Fruit fly (Drosophila melanogaster) whole organism, embryonic: ENCODE results near the gene SMC5.

Experiments used
- Adf1 ChIP-seq: fragments of 200-800 bp; sonication (Bioruptor generic); IDR thresholded peaks from 2 replicates; pipeline ENCODE4 v1.3.6; 2022; ENCODE audit warnings: missing biosample characterization, missing genetic modification characterization
- CG11504 ChIP-seq: fragments of 200-800 bp; sonication (Bioruptor generic); optimal IDR thresholded peaks from 3 replicates; lab custom pipeline; 2019; ENCODE audit warnings: missing biosample characterization, mild to moderate bottlenecking, missing genetic modification characterization, moderate library complexity
- CG12236 ChIP-seq: fragments of 200-800 bp; sonication (Bioruptor generic); optimal IDR thresholded peaks from 2 replicates; lab custom pipeline; 2016; ENCODE audit warnings: missing biosample characterization, missing genetic modification characterization
- CG1233 ChIP-seq: fragments of 200-800 bp; sonication (Bioruptor generic); optimal IDR thresholded peaks from 4 replicates; lab custom pipeline; 2018; ENCODE audit warnings: missing biosample characterization, mild to moderate bottlenecking, missing genetic modification characterization
- CG12659 ChIP-seq: fragments of 200-800 bp; sonication (Bioruptor generic); optimal IDR thresholded peaks from 3 replicates; lab custom pipeline; 2017; ENCODE audit warnings: mild to moderate bottlenecking, missing biosample characterization, missing genetic modification reagents, missing genetic modification characterization
- CG14860 ChIP-seq: fragments of 200-800 bp; sonication (Bioruptor generic); IDR thresholded peaks from 3 replicates; pipeline ENCODE4 v1.3.6; 2022; ENCODE audit warnings: missing biosample characterization, missing genetic modification characterization; ENCODE audit not compliant: partially characterized antibody
- CG15011 ChIP-seq: fragments of 200-800 bp; sonication (Bioruptor generic); optimal IDR thresholded peaks from 3 replicates; lab custom pipeline; 2018; ENCODE audit warnings: missing biosample characterization, mild to moderate bottlenecking, missing genetic modification characterization
- CG17359 ChIP-seq: fragments of 200-800 bp; sonication (Bioruptor generic); optimal IDR thresholded peaks from 3 replicates; lab custom pipeline; 2018; ENCODE audit warnings: missing biosample characterization, mild to moderate bottlenecking, missing genetic modification characterization, moderate library complexity
- CG17802 ChIP-seq: fragments of 200-800 bp; sonication (Bioruptor generic); optimal IDR thresholded peaks from 2 replicates; lab custom pipeline; 2018; ENCODE audit warnings: missing biosample characterization, mild to moderate bottlenecking, missing genetic modification characterization, moderate library complexity
- CG18011 ChIP-seq: fragments of 200-800 bp; sonication (Bioruptor generic); optimal IDR thresholded peaks from 2 replicates; lab custom pipeline; 2017; ENCODE audit warnings: missing biosample characterization, missing genetic modification characterization, mild to moderate bottlenecking, moderate library complexity, missing genotype
- CG18764 ChIP-seq: fragments of 200-800 bp; sonication (Bioruptor generic); optimal IDR thresholded peaks from 3 replicates; lab custom pipeline; 2016; ENCODE audit warnings: missing biosample characterization, missing genetic modification characterization
- CG2116 ChIP-seq: fragments of 200-800 bp; sonication (Bioruptor generic); optimal IDR thresholded peaks from 3 replicates; lab custom pipeline; 2018; ENCODE audit warnings: missing biosample characterization, mild to moderate bottlenecking, missing genetic modification characterization
- CG31388 ChIP-seq: fragments of 200-800 bp; sonication (Bioruptor generic); optimal IDR thresholded peaks from 2 replicates; lab custom pipeline; 2016; ENCODE audit warnings: missing biosample characterization, missing genetic modification characterization
- CG3838 ChIP-seq: fragments of 200-800 bp; sonication (Bioruptor generic); optimal IDR thresholded peaks from 3 replicates; lab custom pipeline; 2016; ENCODE audit warnings: missing biosample characterization, missing genetic modification characterization
- CG3995 ChIP-seq: fragments of 200-800 bp; sonication (Bioruptor generic); optimal IDR thresholded peaks from 3 replicates; lab custom pipeline; 2016; ENCODE audit warnings: missing biosample characterization, missing genetic modification characterization
- CG4328 ChIP-seq: fragments of 200-800 bp; sonication (Bioruptor generic); optimal IDR thresholded peaks from 3 replicates; lab custom pipeline; 2017; ENCODE audit warnings: missing biosample characterization, missing genetic modification reagents, missing genetic modification characterization
- CG4360 ChIP-seq: fragments of 200-800 bp; sonication (Bioruptor generic); IDR thresholded peaks from 2 replicates; pipeline ENCODE4 v1.3.6; 2022; ENCODE audit warnings: missing biosample characterization, missing genetic modification characterization
- CG4404 ChIP-seq: fragments of 200-800 bp; sonication (Bioruptor generic); IDR thresholded peaks from 2 replicates; pipeline ENCODE4 v1.3.6; 2022; ENCODE audit warnings: missing biosample characterization, missing genetic modification characterization
- CG4617 ChIP-seq: fragments of 200-800 bp; sonication (Bioruptor generic); optimal IDR thresholded peaks from 3 replicates; lab custom pipeline; 2016; ENCODE audit warnings: missing biosample characterization, missing genetic modification characterization, borderline replicate concordance
- CG7556 ChIP-seq: fragments of 200-800 bp; sonication (Bioruptor generic); optimal IDR thresholded peaks from 2 replicates; lab custom pipeline; 2017; ENCODE audit warnings: missing biosample characterization, mild to moderate bottlenecking, missing genetic modification characterization
- D19A ChIP-seq: fragments of 200-800 bp; optimal IDR thresholded peaks from 3 replicates; lab custom pipeline; 2019; ENCODE audit warnings: missing biosample characterization, mild to moderate bottlenecking, missing genetic modification characterization, moderate library complexity
- D19B ChIP-seq: fragments of 200-800 bp; sonication (Bioruptor generic); optimal IDR thresholded peaks from 2 replicates; lab custom pipeline; 2017; ENCODE audit warnings: missing biosample characterization, mild to moderate bottlenecking, missing genetic modification characterization
- Dp ChIP-seq: fragments of 200-800 bp; sonication (Bioruptor generic); optimal IDR thresholded peaks from 2 replicates; lab custom pipeline; 2018; ENCODE audit warnings: missing biosample characterization, mild to moderate bottlenecking, missing genetic modification characterization, moderate library complexity
- HmgD ChIP-seq: fragments of 200-800 bp; sonication (Bioruptor generic); optimal IDR thresholded peaks from 3 replicates; lab custom pipeline; 2016; ENCODE audit warnings: missing biosample characterization, missing genetic modification characterization
- HmgZ ChIP-seq: fragments of 200-800 bp; sonication (Bioruptor generic); optimal IDR thresholded peaks from 2 replicates; lab custom pipeline; 2018; ENCODE audit warnings: missing biosample characterization, mild to moderate bottlenecking, missing genetic modification characterization
- MBD-R2 ChIP-seq: fragments of 200-800 bp; sonication (Bioruptor generic); IDR thresholded peaks from 2 replicates; pipeline ENCODE4 v1.3.6; 2022; ENCODE audit warnings: missing biosample characterization, missing genetic modification characterization
- MESR4 ChIP-seq: fragments of 200-800 bp; sonication (Bioruptor generic); optimal IDR thresholded peaks from 2 replicates; lab custom pipeline; 2018; ENCODE audit warnings: missing biosample characterization, mild to moderate bottlenecking, missing genetic modification characterization, moderate library complexity
- Oaz ChIP-seq: fragments of 200-800 bp; sonication (Bioruptor generic); IDR thresholded peaks from 2 replicates; pipeline ENCODE4 v1.3.6; 2022; ENCODE audit warnings: missing biosample characterization, missing genetic modification characterization
- Sry-δ ChIP-seq: fragments of 200-800 bp; sonication (Bioruptor generic); optimal IDR thresholded peaks from 2 replicates; lab custom pipeline; 2016; ENCODE audit warnings: missing biosample characterization, missing genetic modification characterization
- TFAM ChIP-seq: fragments of 200-800 bp; sonication (Bioruptor generic); optimal IDR thresholded peaks from 2 replicates; lab custom pipeline; 2017; ENCODE audit warnings: missing biosample characterization, missing genetic modification characterization, inconsistent platforms
- chm ChIP-seq: fragments of 200-800 bp; sonication (Bioruptor generic); IDR thresholded peaks from 2 replicates; pipeline ENCODE4 v1.3.6; 2022; ENCODE audit warnings: missing biosample characterization, missing genetic modification characterization
- dpn ChIP-seq, 2 experiments: fragments of 200-800 bp; sonication (Bioruptor generic); optimal IDR thresholded peaks; 3 replicates each; lab custom pipeline; 2016; ENCODE audit warnings: missing biosample characterization in 2 of 2, missing genetic modification characterization in 2 of 2
- emc ChIP-seq: fragments of 200-800 bp; sonication (Bioruptor generic); optimal IDR thresholded peaks from 2 replicates; lab custom pipeline; 2016; ENCODE audit warnings: missing biosample characterization, missing genetic modification characterization
- ems ChIP-seq: fragments of 200-800 bp; sonication (Bioruptor generic); optimal IDR thresholded peaks from 3 replicates; lab custom pipeline; 2016; ENCODE audit warnings: missing biosample characterization, missing genetic modification characterization
- eve ChIP-seq, 2 experiments: fragments of >200 bp; optimal IDR thresholded peaks; 2 replicates each; lab custom pipeline; 2017; ENCODE audit warnings: missing biosample characterization in 2 of 2, missing genetic modification characterization in 2 of 2
- fd3F ChIP-seq: fragments of 200-800 bp; sonication (Bioruptor generic); optimal IDR thresholded peaks from 2 replicates; lab custom pipeline; 2018; ENCODE audit warnings: missing biosample characterization, mild to moderate bottlenecking, missing genetic modification characterization, moderate library complexity
- gfzf ChIP-seq: fragments of 200-800 bp; sonication (Bioruptor generic); optimal IDR thresholded peaks from 2 replicates; lab custom pipeline; 2016; ENCODE audit warnings: missing biosample characterization, mild to moderate bottlenecking, missing genetic modification characterization, moderate library complexity
- hkb ChIP-seq, 2 experiments: fragments of 200-800 bp in 1 of 2; fragments of >200 bp in 1 of 2; sonication (Bioruptor generic) in 1 of 2; IDR thresholded peaks in 1 of 2; optimal IDR thresholded peaks in 1 of 2; 2 replicates each; pipeline versions ENCODE4 v1.3.6 to Lab custom; 2017 to 2022; ENCODE audit warnings: missing biosample characterization in 1 of 2, missing genetic modification characterization in 1 of 2
- knrl ChIP-seq: fragments of 200-800 bp; sonication (Bioruptor generic); IDR thresholded peaks from 3 replicates; pipeline ENCODE4 v1.3.6; 2022; ENCODE audit warnings: missing biosample characterization, missing genetic modification characterization; ENCODE audit not compliant: partially characterized antibody
- mam ChIP-seq: fragments of 200-800 bp; sonication (Bioruptor generic); optimal IDR thresholded peaks from 3 replicates; lab custom pipeline; 2016; ENCODE audit warnings: missing biosample characterization, missing genetic modification characterization
- otp ChIP-seq: fragments of 200-800 bp; sonication (Bioruptor generic); IDR thresholded peaks from 3 replicates; pipeline ENCODE4, ENCODE4 v1.3.6; 2022; ENCODE audit warnings: missing biosample characterization, missing genetic modification characterization
- pita ChIP-seq: fragments of 200-800 bp; sonication (Bioruptor generic); optimal IDR thresholded peaks from 2 replicates; lab custom pipeline; 2017; ENCODE audit warnings: missing biosample characterization, mild to moderate bottlenecking, missing genetic modification characterization
- pzg ChIP-seq: fragments of 200-800 bp; sonication (Bioruptor generic); optimal IDR thresholded peaks from 3 replicates; lab custom pipeline; 2018; ENCODE audit warnings: missing biosample characterization, mild to moderate bottlenecking, missing genetic modification characterization, moderate library complexity
- sisA ChIP-seq: fragments of 200-800 bp; sonication (Bioruptor generic); IDR thresholded peaks from 2 replicates; pipeline ENCODE4 v1.3.6; 2022; ENCODE audit warnings: missing biosample characterization, missing genetic modification characterization
- ssp ChIP-seq: fragments of 200-800 bp; sonication (Bioruptor generic); IDR thresholded peaks from 2 replicates; pipeline ENCODE4 v1.3.6; 2022; ENCODE audit warnings: missing biosample characterization, missing genetic modification characterization
- stwl ChIP-seq: fragments of 200-800 bp; sonication (Bioruptor generic); optimal IDR thresholded peaks from 3 replicates; lab custom pipeline; 2018; ENCODE audit warnings: missing biosample characterization, mild to moderate bottlenecking, missing genetic modification characterization, moderate library complexity
- trem ChIP-seq: fragments of 200-800 bp; optimal IDR thresholded peaks from 3 replicates; lab custom pipeline; 2019; ENCODE audit warnings: missing biosample characterization, mild to moderate bottlenecking, missing genetic modification characterization, moderate library complexity
- twi ChIP-seq: fragments of 200-800 bp; optimal IDR thresholded peaks from 2 replicates; lab custom pipeline; 2019; ENCODE audit warnings: missing biosample characterization, mild to moderate bottlenecking, missing genetic modification characterization, moderate library complexity
- wek ChIP-seq: fragments of 200-800 bp; sonication (Bioruptor generic); optimal IDR thresholded peaks from 3 replicates; lab custom pipeline; 2018; ENCODE audit warnings: missing biosample characterization, mild to moderate bottlenecking, missing genetic modification characterization, moderate library complexity
- wor ChIP-seq: fragments of 200-800 bp; sonication (Bioruptor generic); IDR thresholded peaks from 2 replicates; pipeline ENCODE4 v1.3.6; 2022; ENCODE audit warnings: missing biosample characterization, missing genetic modification characterization

The SMC5 gene

DNA sequence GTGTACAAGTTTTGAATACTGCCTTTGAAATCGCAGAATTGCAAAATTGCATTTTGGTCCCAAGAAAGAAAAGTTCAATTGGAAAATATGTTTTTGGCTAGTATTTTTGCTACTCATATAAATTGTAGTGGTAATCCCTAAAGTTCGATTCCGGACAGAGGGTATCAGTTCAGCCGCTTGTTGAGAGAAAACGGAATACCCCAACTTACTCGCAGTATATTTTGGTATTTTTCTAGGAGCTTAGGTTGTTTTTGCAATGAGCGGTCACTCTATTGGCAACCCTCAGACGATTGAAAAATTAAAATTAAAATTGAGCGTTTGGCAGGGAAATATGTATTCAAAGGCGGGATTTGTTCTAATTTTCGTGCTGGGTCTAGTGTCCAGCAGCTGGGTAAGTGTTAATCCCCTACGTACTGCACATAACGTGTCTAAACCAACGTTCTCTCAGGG is 5.3 kb downstream of the SMC5 start (continued):
- TF ChIP-seq CG17359 (tag; lab: Kevin White, UChicago) (no peak), MESR4 (GFP tag; lab: Kevin White, UChicago) (peak; percentile 85), MBD-R2 (GFP tag; lab: Robert Waterston, UW) (peak; percentile 86), emc (GFP tag; lab: Kevin White, UChicago) (no peak), CG4360 (GFP tag; lab: Robert Waterston, UW) (peak; percentile 37; the same call in 1 of the 2 replicates), CG15011 (GFP tag; lab: Kevin White, UChicago) (no peak), hkb (optimal IDR thresholded peaks at IDR 0.05; lab: Kevin White, UChicago) (peak; percentile 24), hkb (GFP tag; IDR thresholded peaks at IDR 0.05; lab: Robert Waterston, UW) (no peak), wor (GFP tag; lab: Robert Waterston, UW) (no peak), TFAM (no peak), Oaz (no peak), CG12236 (GFP tag; lab: Kevin White, UChicago) (no peak), CG14860 (GFP tag; lab: Robert Waterston, UW) (no peak), CG1233 (no peak), fd3F (no peak), CG31388 (GFP tag; lab: Kevin White, UChicago) (no peak), CG7556 (GFP tag; lab: Kevin White, UChicago) (no peak), wek (peak; percentile 95), pzg (GFP tag; lab: Kevin White, UChicago) (peak; percentile 49), HmgZ (tag; lab: Kevin White, UChicago) (peak; percentile 18), CG11504 (tag; lab: Kevin White, UChicago) (no peak), CG4617 (GFP tag; lab: Kevin White, UChicago) (peak; percentile 86), Sry-δ (GFP tag; lab: Kevin White, UChicago) (peak; percentile 27), pita (GFP tag; lab: Kevin White, UChicago) (no peak), twi (tag; lab: Kevin White, UChicago) (no peak), D19A (tag; lab: Kevin White, UChicago) (peak; percentile 22), eve (GFP tag; optimal IDR thresholded peaks at IDR 0.05; lab: Kevin White, UChicago) (peak in 1 of 2 experiments; percentile 56), gfzf (peak; percentile 70), CG3995 (GFP tag; lab: Kevin White, UChicago) (peak; percentile 13), ssp (GFP tag; lab: Robert Waterston, UW) (peak; percentile 43; the same call in 1 of the 2 replicates), chm (GFP tag; lab: Robert Waterston, UW) (0 out of 2 replicates have a peak, but pooled peaks have one; percentile 7), stwl (tag; lab: Kevin White, UChicago) (peak; percentile 58), CG17802 (tag; lab: Kevin White, UChicago) (no peak), dpn (GFP tag; optimal IDR thresholded peaks at IDR 0.05; lab: Kevin White, UChicago) (peak in 1 of 2 experiments; percentile 21), ems (GFP tag; lab: Kevin White, UChicago) (no peak), Dp (GFP tag; lab: Kevin White, UChicago) (peak; percentile 13), D19B (peak; percentile 49), mam (peak; percentile 37), Adf1 (no peak), sisA (GFP tag; lab: Robert Waterston, UW) (no peak), otp (GFP tag; lab: Robert Waterston, UW) (no peak), CG18011 (GFP tag; lab: Kevin White, UChicago) (no peak), CG12659 (peak; percentile 4), knrl (0 out of 3 replicates have a peak, but pooled peaks have one; percentile 10), CG2116 (peak; percentile 2), CG4404 (GFP tag; lab: Robert Waterston, UW) (no peak), HmgD (GFP tag; lab: Kevin White, UChicago) (peak; percentile 45), CG3838 (no peak), CG4328 (GFP tag; lab: Kevin White, UChicago) (no peak), CG18764 (GFP tag; lab: Kevin White, UChicago) (no peak), trem (tag; lab: Kevin White, UChicago) (peak; percentile 13)
